Worm (Caenorhabditis elegans) whole organism, L1 larva: Measurements from ENCODE around the gene Y60A3A.19.
"Not testable (repeated sequence)": the region's sequence is repeated elsewhere in the genome, so short reads cannot be mapped to it uniquely, and the experiment has no call there.

ENCODE experiments used
- C04F5.9 ChIP-seq: sonication (generic microtip); optimal IDR thresholded peaks from 2 replicates; lab custom pipeline; 2016; ENCODE audit warnings: missing genetic modification characterization, missing compliant biosample characterization
- C16A3.4 ChIP-seq: fragments of 150-350 bp; optimal IDR thresholded peaks from 2 replicates; lab custom pipeline; 2014; ENCODE audit warnings: missing biosample characterization, missing genetic modification characterization
- alr-1 ChIP-seq: fragments of 200-800 bp; sonication (Bioruptor generic); optimal IDR thresholded peaks from 2 replicates; lab custom pipeline; 2018; ENCODE audit warnings: borderline replicate concordance, mild to moderate bottlenecking, missing genetic modification characterization, missing compliant biosample characterization
- aly-2 ChIP-seq: fragments of 150-350 bp; optimal IDR thresholded peaks from 2 replicates; lab custom pipeline; 2014; ENCODE audit warnings: missing biosample characterization, missing genetic modification characterization
- blmp-1 ChIP-seq: fragments of 150-350 bp; optimal IDR thresholded peaks from 2 replicates; lab custom pipeline; 2014; ENCODE audit warnings: missing biosample characterization, missing genetic modification characterization
- ceh-8 ChIP-seq: fragments of 200-800 bp; sonication (Bioruptor generic); optimal IDR thresholded peaks from 2 replicates; lab custom pipeline; 2018; ENCODE audit warnings: mild to moderate bottlenecking, missing genetic modification characterization, moderate library complexity, missing compliant biosample characterization
- ceh-82 ChIP-seq, 3 experiments: fragments of 150-350 bp in 1 of 3; sonication (generic microtip) in 2 of 3; optimal IDR thresholded peaks; 2 replicates each; lab custom pipeline; 2014 to 2017; ENCODE audit warnings: missing biosample characterization in 3 of 3, missing genetic modification characterization in 3 of 3
- ceh-88 ChIP-seq: fragments of 200-800 bp; sonication (Bioruptor generic); IDR thresholded peaks from 2 replicates; pipeline ENCODE4 v1.3.6; 2022; ENCODE audit warnings: missing genetic modification characterization, missing compliant biosample characterization
- efl-1 ChIP-seq, 4 experiments: fragments of 150-350 bp; optimal IDR thresholded peaks in 3 of 4; peaks in 1 of 4; 1 replicate in 1 of 4; 2 replicates in 3 of 4; lab custom pipeline; 2014; ENCODE audit warnings: missing biosample characterization in 2 of 4, missing genetic modification characterization in 2 of 4, missing genetic modification reagents in 2 of 4
- egl-27 ChIP-seq, 2 experiments: fragments of 150-350 bp in 1 of 2; sonication (generic microtip); optimal IDR thresholded peaks; 3 replicates each; lab custom pipeline; 2017 to 2018; ENCODE audit warnings: missing biosample characterization in 2 of 2, missing genetic modification characterization in 2 of 2, missing genetic modification reagents in 2 of 2
- fkh-4 ChIP-seq: sonication (generic microtip); optimal IDR thresholded peaks from 2 replicates; lab custom pipeline; 2016; ENCODE audit warnings: missing compliant biosample characterization, missing genetic modification characterization, borderline replicate concordance
- hpl-2 ChIP-seq: fragments of 150-350 bp; optimal IDR thresholded peaks from 2 replicates; lab custom pipeline; 2014; ENCODE audit warnings: missing biosample characterization, missing genetic modification reagents, missing genetic modification characterization
- irx-1 ChIP-seq: sonication (generic microtip); optimal IDR thresholded peaks from 2 replicates; lab custom pipeline; 2016; ENCODE audit warnings: missing genetic modification characterization, missing compliant biosample characterization
- lin-15B ChIP-seq: fragments of 150-350 bp; sonication (generic microtip); optimal IDR thresholded peaks from 3 replicates; lab custom pipeline; 2014; ENCODE audit warnings: missing biosample characterization, missing genetic modification characterization
- mab-9 ChIP-seq: fragments of 200-800 bp; sonication (Bioruptor generic); IDR thresholded peaks from 2 replicates; pipeline ENCODE4 v1.3.6; 2022; ENCODE audit warnings: missing genetic modification reagents, missing genetic modification characterization, missing compliant biosample characterization
- mdl-1 ChIP-seq, 2 experiments: fragments of 150-350 bp; optimal IDR thresholded peaks; 2 replicates each; lab custom pipeline; 2014 to 2017; ENCODE audit warnings: missing biosample characterization in 2 of 2, missing genetic modification characterization in 2 of 2, inconsistent platforms in 1 of 2
- nhr-11 ChIP-seq: fragments of 150-350 bp; optimal IDR thresholded peaks from 2 replicates; lab custom pipeline; 2014; ENCODE audit warnings: missing biosample characterization, missing genetic modification characterization
- nhr-12 ChIP-seq: sonication (generic microtip); optimal IDR thresholded peaks from 2 replicates; lab custom pipeline; 2017; ENCODE audit warnings: missing biosample characterization, missing genetic modification characterization
- nhr-19 ChIP-seq: fragments of 200-800 bp; sonication (Bioruptor generic); conservative IDR thresholded peaks from 2 replicates; pipeline ENCODE4 v1.3.6; 2022; ENCODE audit warnings: missing genetic modification characterization, missing compliant biosample characterization
- nhr-20 ChIP-seq: sonication (generic microtip); optimal IDR thresholded peaks from 2 replicates; lab custom pipeline; 2016; ENCODE audit warnings: mild to moderate bottlenecking, missing genetic modification characterization, missing compliant biosample characterization
- nhr-71 ChIP-seq: sonication (generic microtip); optimal IDR thresholded peaks from 2 replicates; lab custom pipeline; 2016; ENCODE audit warnings: mild to moderate bottlenecking, missing genetic modification characterization, moderate library complexity, missing compliant biosample characterization
- nhr-76 ChIP-seq: sonication (generic microtip); optimal IDR thresholded peaks from 2 replicates; lab custom pipeline; 2017; ENCODE audit warnings: missing biosample characterization, missing genetic modification characterization
- nhr-77 ChIP-seq: fragments of 150-350 bp; optimal IDR thresholded peaks from 2 replicates; lab custom pipeline; 2014; ENCODE audit warnings: missing biosample characterization, missing genetic modification characterization
- pax-3 ChIP-seq: fragments of 200-800 bp; sonication (Bioruptor generic); optimal IDR thresholded peaks from 2 replicates; lab custom pipeline; 2018; ENCODE audit warnings: mild to moderate bottlenecking, missing genetic modification characterization, moderate library complexity, missing compliant biosample characterization
- rnt-1 ChIP-seq: sonication (generic microtip); optimal IDR thresholded peaks from 2 replicates; lab custom pipeline; 2016; ENCODE audit warnings: mild to moderate bottlenecking, missing genetic modification characterization, moderate library complexity, missing compliant biosample characterization
- sup-37 ChIP-seq: fragments of 200-800 bp; sonication (Bioruptor generic); optimal IDR thresholded peaks from 2 replicates; lab custom pipeline; 2018; ENCODE audit warnings: mild to moderate bottlenecking, missing genetic modification characterization, missing compliant biosample characterization
- tbx-2 ChIP-seq: sonication (generic microtip); optimal IDR thresholded peaks from 2 replicates; lab custom pipeline; 2016; ENCODE audit warnings: missing genetic modification characterization, missing compliant biosample characterization
- zip-4 ChIP-seq: fragments of 200-800 bp; sonication (Bioruptor generic); optimal IDR thresholded peaks from 2 replicates; lab custom pipeline; 2018; ENCODE audit warnings: mild to moderate bottlenecking, missing genetic modification characterization, moderate library complexity, missing compliant biosample characterization
- ztf-4 ChIP-seq: fragments of 150-350 bp; optimal IDR thresholded peaks from 2 replicates; lab custom pipeline; 2014; ENCODE audit warnings: missing biosample characterization, missing genetic modification characterization

Gene Y60A3A.19

ce11 chrV:19936945-19937344 is 20.6 kb downstream of the Y60A3A.19 start:
- TF ChIP-seq rnt-1 (no peak), efl-1 (optimal IDR thresholded peaks at IDR 0.05; lab: Kevin White, UChicago) (no peak), efl-1 (GFP tag; optimal IDR thresholded peaks at IDR 0.05 in 1 of 2; lab: Kevin White, UChicago) (peak in 1 of 2 experiments; percentile 57)

ce11 chrV:19946529-19946928 is 30.2 kb downstream of the Y60A3A.19 start, which contains the start of gene dhs-24:
TSS of gene dhs-24 (minus strand) at chrV:19946629.
- no peak for TF ChIP-seq nhr-77 (tag; lab: Kevin White, UChicago)
- no peak for TF ChIP-seq C04F5.9 (tag; lab: Kevin White, UChicago)
- TF ChIP-seq zip-4 (GFP tag; lab: Kevin White, UChicago) = no peak
- no peak for TF ChIP-seq nhr-76 (tag; lab: Kevin White, UChicago)
- TF ChIP-seq ceh-8 (GFP tag; lab: Kevin White, UChicago) = no peak
- no peak for TF ChIP-seq nhr-20 (tag; lab: Kevin White, UChicago)
- no peak for TF ChIP-seq nhr-11 (tag; lab: Kevin White, UChicago)
- TF ChIP-seq ztf-4 = no peak
- no peak for TF ChIP-seq ceh-88
- no peak for TF ChIP-seq C16A3.4 (tag; lab: Kevin White, UChicago)
- no peak for TF ChIP-seq ceh-82 (tag; optimal IDR thresholded peaks at IDR 0.05; lab: Kevin White, UChicago)
- no peak for TF ChIP-seq alr-1 (tag; lab: Kevin White, UChicago)
- TF ChIP-seq fkh-4 (tag; lab: Kevin White, UChicago) = no peak
- no peak for TF ChIP-seq aly-2
- TF ChIP-seq tbx-2 (tag; lab: Kevin White, UChicago) = no peak
- TF ChIP-seq pax-3 (tag; lab: Kevin White, UChicago) = no peak
- TF ChIP-seq lin-15B (tag; lab: Kevin White, UChicago) = no peak
- TF ChIP-seq nhr-71 = no peak
- no peak for TF ChIP-seq sup-37 (GFP tag; lab: Kevin White, UChicago)

ce11 chrV:19948993-19949392 is 32.6 kb downstream of the Y60A3A.19 start, which contains the start of gene tmed-4:
TSS of gene tmed-4 (minus strand) at chrV:19949093.
- TF ChIP-seq efl-1 (optimal IDR thresholded peaks at IDR 0.05; lab: Kevin White, UChicago); efl-1 (GFP tag; optimal IDR thresholded peaks at IDR 0.05 in 1 of 2; lab: Kevin White, UChicago); irx-1; tbx-2 (tag; lab: Kevin White, UChicago): not testable (repeated sequence)

- not testable (repeated sequence) for TF ChIP-seq mdl-1 (tag; optimal IDR thresholded peaks at IDR 0.05; lab: Kevin White, UChicago); ceh-82 (tag; optimal IDR thresholded peaks at IDR 0.05; lab: Kevin White, UChicago); hpl-2 (GFP tag; lab: Kevin White, UChicago)
Measured at ce11 chrV:19949721-19950120, 33.4 kb downstream of the Y60A3A.19 start, which contains the start of gene Y60A3A.8. TSS of gene Y60A3A.8 (plus strand) at chrV:19949978.

- TF ChIP-seq nhr-12 (tag; lab: Kevin White, UChicago) (no peak), efl-1 (optimal IDR thresholded peaks at IDR 0.05; lab: Kevin White, UChicago) (no peak), efl-1 (GFP tag; optimal IDR thresholded peaks at IDR 0.05 in 1 of 2; lab: Kevin White, UChicago) (peak in 1 of 2 experiments; percentile 57), alr-1 (tag; lab: Kevin White, UChicago) (peak; percentile 15)
Measured at ce11 chrV:19954491-19954890, 38.1 kb downstream of the Y60A3A.19 start.

- TF ChIP-seq mab-9 (GFP tag; lab: Robert Waterston, UW) (no peak), nhr-19 (GFP tag; lab: Robert Waterston, UW) (peak; percentile 34), nhr-20 (tag; lab: Kevin White, UChicago) (peak; percentile 64), blmp-1 (tag; lab: Kevin White, UChicago) (peak; percentile 2), egl-27 (tag; optimal IDR thresholded peaks at IDR 0.05; lab: Kevin White, UChicago) (no peak)
Measured at ce11 chrV:19955171-19955570, 38.8 kb downstream of the Y60A3A.19 start, which contains the start of gene abhd-3.1. TSS of gene abhd-3.1 (plus strand) at chrV:19955488.
